Fruit fly (Drosophila melanogaster): Measurements from ENCODE around the gene Fum1.
A peak's percentile ranks its signal among the peaks of the same experiment; 100 is the strongest.

Fum1 gene

DNA sequence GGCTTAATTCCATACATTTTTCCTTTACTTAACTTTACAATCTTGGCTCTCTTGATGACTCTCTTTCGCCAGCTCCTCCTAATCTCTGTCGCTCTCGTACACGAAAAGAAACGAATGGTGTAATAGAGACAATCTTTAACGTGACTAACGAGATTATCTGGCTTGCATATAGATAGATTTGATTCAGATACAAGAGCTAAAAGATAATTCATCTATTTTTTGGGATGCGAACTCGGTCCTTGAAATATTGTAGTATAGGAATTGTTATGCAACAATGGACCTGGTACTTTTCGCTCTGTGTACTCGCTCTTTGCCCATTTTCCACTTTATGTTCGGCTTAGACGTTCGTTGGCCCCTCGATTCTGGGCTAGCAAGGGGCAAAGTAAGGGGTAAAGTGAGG, 33.1 kb downstream of the Fum1 start:
- TF ChIP-seq CG4496 (GFP tag; IDR thresholded peaks at IDR 0.05) (peak; percentile 93), Snoo (tag; optimal IDR thresholded peaks at IDR 0.05) (peak; percentile 56), CG32121 (GFP tag; IDR thresholded peaks at IDR 0.05) (peak; percentile 94), Pif1B (GFP tag; optimal IDR thresholded peaks at IDR 0.05) (peak; percentile 87), CG8159 (tag; optimal IDR thresholded peaks at IDR 0.05) (peak; percentile 76), CG10348 (GFP tag; IDR thresholded peaks at IDR 0.05) (0 out of 2 replicates have a peak, but pooled peaks have one; percentile 23), CG15710 (tag; optimal IDR thresholded peaks at IDR 0.05) (peak; percentile 69), CG9948 (tag; optimal IDR thresholded peaks at IDR 0.05) (peak; percentile 81), CG12605 (GFP tag; IDR thresholded peaks at IDR 0.05) (peak; percentile 86), rn (GFP tag; IDR thresholded peaks at IDR 0.05) (peak; percentile 57; the same call in 1 of the 2 replicates), Pif1A (GFP tag; optimal IDR thresholded peaks at IDR 0.05) (peak; percentile 88), CG13204 (GFP tag; optimal IDR thresholded peaks at IDR 0.05) (no peak), CG8301 (tag; optimal IDR thresholded peaks at IDR 0.05) (peak; percentile 94), CG17806 (tag; optimal IDR thresholded peaks at IDR 0.05) (peak; percentile 83), D1 (tag; optimal IDR thresholded peaks at IDR 0.05) (peak; percentile 32), EcR (GFP tag; optimal IDR thresholded peaks at IDR 0.05) (peak; percentile 84), Ets98B (GFP tag; IDR thresholded peaks at IDR 0.05) (peak; percentile 92), fd96Ca (GFP tag; IDR thresholded peaks at IDR 0.05) (peak; percentile 94), gl (tag; optimal IDR thresholded peaks at IDR 0.05) (peak; percentile 62), CG14655 (GFP tag; optimal IDR thresholded peaks at IDR 0.05) (peak; percentile 94), CG34367 (tag; optimal IDR thresholded peaks at IDR 0.05) (peak; percentile 64)

dm6 chrX:6716170-6716569, 37.9 kb downstream of the Fum1 start:
- TF ChIP-seq CG10348 (GFP tag; IDR thresholded peaks at IDR 0.05) (no peak), CG14655 (GFP tag; optimal IDR thresholded peaks at IDR 0.05) (no peak), Snoo (tag; optimal IDR thresholded peaks at IDR 0.05) (no peak), CG34367 (tag; optimal IDR thresholded peaks at IDR 0.05) (no peak), CG9948 (tag; optimal IDR thresholded peaks at IDR 0.05) (no peak), CG8301 (tag; optimal IDR thresholded peaks at IDR 0.05) (no peak), EcR (GFP tag; optimal IDR thresholded peaks at IDR 0.05) (no peak), CG12605 (GFP tag; IDR thresholded peaks at IDR 0.05) (no peak), CG4496 (GFP tag; IDR thresholded peaks at IDR 0.05) (no peak), CG8159 (tag; optimal IDR thresholded peaks at IDR 0.05) (no peak), gl (tag; optimal IDR thresholded peaks at IDR 0.05) (no peak)

- no peak for TF ChIP-seq rn (GFP tag; IDR thresholded peaks at IDR 0.05)
- no peak for TF ChIP-seq CG34367 (tag; optimal IDR thresholded peaks at IDR 0.05)
- TF ChIP-seq CG12605 (GFP tag; IDR thresholded peaks at IDR 0.05) = no peak
- TF ChIP-seq Pif1B (GFP tag; optimal IDR thresholded peaks at IDR 0.05) = no peak
- peak; percentile 37 for TF ChIP-seq Ets98B (GFP tag; IDR thresholded peaks at IDR 0.05)
- no peak for TF ChIP-seq CG13204 (GFP tag; optimal IDR thresholded peaks at IDR 0.05)
- peak; percentile 49; the same call in 1 of the 2 replicates for TF ChIP-seq CG32121 (GFP tag; IDR thresholded peaks at IDR 0.05)
- no peak for TF ChIP-seq Pif1A (GFP tag; optimal IDR thresholded peaks at IDR 0.05)
- peak; percentile 14 for TF ChIP-seq CG8301 (tag; optimal IDR thresholded peaks at IDR 0.05)
- TF ChIP-seq EcR (GFP tag; optimal IDR thresholded peaks at IDR 0.05) = no peak
- no peak for TF ChIP-seq CG8159 (tag; optimal IDR thresholded peaks at IDR 0.05)
- TF ChIP-seq CG10348 (GFP tag; IDR thresholded peaks at IDR 0.05) = no peak
- no peak for TF ChIP-seq fd96Ca (GFP tag; IDR thresholded peaks at IDR 0.05)
- no peak for TF ChIP-seq Snoo (tag; optimal IDR thresholded peaks at IDR 0.05)
- TF ChIP-seq CG17806 (tag; optimal IDR thresholded peaks at IDR 0.05) = peak; percentile 25
- TF ChIP-seq D1 (tag; optimal IDR thresholded peaks at IDR 0.05) = peak; percentile 7
- TF ChIP-seq CG15710 (tag; optimal IDR thresholded peaks at IDR 0.05) = no peak
- TF ChIP-seq CG14655 (GFP tag; optimal IDR thresholded peaks at IDR 0.05) = no peak
- TF ChIP-seq gl (tag; optimal IDR thresholded peaks at IDR 0.05) = no peak
- TF ChIP-seq CG4496 (GFP tag; IDR thresholded peaks at IDR 0.05) = peak; percentile 48; the same call in 2 of the 3 replicates
- peak; percentile 1 for TF ChIP-seq CG9948 (tag; optimal IDR thresholded peaks at IDR 0.05)
These were observed 41.0 kb downstream of the Fum1 start for dm6 chrX:6719259-6719658.

DNA sequence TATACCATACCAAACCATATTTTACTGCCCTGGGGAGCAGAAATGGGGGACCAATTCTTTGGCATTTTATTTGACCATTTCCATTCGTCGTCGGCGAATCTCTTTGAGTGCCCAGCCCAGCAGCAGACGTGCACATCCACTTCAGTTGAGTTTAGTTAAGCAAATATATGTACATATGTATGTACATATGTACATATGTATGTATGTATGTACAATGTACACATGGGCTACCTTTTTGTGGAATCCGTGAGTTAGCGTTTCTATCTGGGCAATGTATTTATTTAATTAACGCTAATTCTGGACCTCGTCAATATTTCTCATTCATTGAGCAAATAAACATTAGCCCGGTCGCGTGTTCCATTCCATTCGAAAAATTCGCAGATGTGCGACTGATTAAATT, 41.7 kb downstream of the Fum1 start:
- no peak for TF ChIP-seq Snoo (tag; optimal IDR thresholded peaks at IDR 0.05)
- TF ChIP-seq CG14655 (GFP tag; optimal IDR thresholded peaks at IDR 0.05) = no peak
- TF ChIP-seq CG15710 (tag; optimal IDR thresholded peaks at IDR 0.05) = no peak
- no peak for TF ChIP-seq CG34367 (tag; optimal IDR thresholded peaks at IDR 0.05)
- no peak for TF ChIP-seq CG10348 (GFP tag; IDR thresholded peaks at IDR 0.05)
- no peak for TF ChIP-seq CG13204 (GFP tag; optimal IDR thresholded peaks at IDR 0.05)
- TF ChIP-seq Pif1A (GFP tag; optimal IDR thresholded peaks at IDR 0.05) = no peak
- TF ChIP-seq CG12605 (GFP tag; IDR thresholded peaks at IDR 0.05) = no peak
- TF ChIP-seq fd96Ca (GFP tag; IDR thresholded peaks at IDR 0.05) = no peak
- TF ChIP-seq Ets98B (GFP tag; IDR thresholded peaks at IDR 0.05) = no peak
- no peak for TF ChIP-seq CG8301 (tag; optimal IDR thresholded peaks at IDR 0.05)
- TF ChIP-seq CG32121 (GFP tag; IDR thresholded peaks at IDR 0.05) = no peak
- no peak for TF ChIP-seq rn (GFP tag; IDR thresholded peaks at IDR 0.05)
- TF ChIP-seq CG9948 (tag; optimal IDR thresholded peaks at IDR 0.05) = no peak
- no peak for TF ChIP-seq CG17806 (tag; optimal IDR thresholded peaks at IDR 0.05)
- TF ChIP-seq CG4496 (GFP tag; IDR thresholded peaks at IDR 0.05) = no peak
- TF ChIP-seq Pif1B (GFP tag; optimal IDR thresholded peaks at IDR 0.05) = no peak
- TF ChIP-seq gl (tag; optimal IDR thresholded peaks at IDR 0.05) = no peak
- no peak for TF ChIP-seq CG8159 (tag; optimal IDR thresholded peaks at IDR 0.05)

dm6 chrX:6723622-6724021, 45.4 kb downstream of the Fum1 start:
- TF ChIP-seq CG15710 (tag; optimal IDR thresholded peaks at IDR 0.05) (no peak), CG9948 (tag; optimal IDR thresholded peaks at IDR 0.05) (no peak), CG17806 (tag; optimal IDR thresholded peaks at IDR 0.05) (no peak), fd96Ca (GFP tag; IDR thresholded peaks at IDR 0.05) (no peak), D1 (tag; optimal IDR thresholded peaks at IDR 0.05) (no peak), CG34367 (tag; optimal IDR thresholded peaks at IDR 0.05) (no peak), CG13204 (GFP tag; optimal IDR thresholded peaks at IDR 0.05) (no peak), CG32121 (GFP tag; IDR thresholded peaks at IDR 0.05) (no peak), Ets98B (GFP tag; IDR thresholded peaks at IDR 0.05) (no peak), Snoo (tag; optimal IDR thresholded peaks at IDR 0.05) (no peak), CG4496 (GFP tag; IDR thresholded peaks at IDR 0.05) (no peak), gl (tag; optimal IDR thresholded peaks at IDR 0.05) (no peak), CG14655 (GFP tag; optimal IDR thresholded peaks at IDR 0.05) (no peak), EcR (GFP tag; optimal IDR thresholded peaks at IDR 0.05) (no peak)

All from whole organism, pupa.